Fruit fly (Drosophila melanogaster) whole organism, embryonic: ENCODE data around the gene CG16779.

ENCODE experiments used
- Awh ChIP-seq: fragments of 200-800 bp; sonication (Bioruptor generic); IDR thresholded peaks from 2 replicates; pipeline ENCODE4, ENCODE4 v1.3.6; 2022; ENCODE audit warnings: missing biosample characterization, missing genetic modification characterization
- Blimp-1 ChIP-seq: fragments of 200-800 bp; sonication (Bioruptor generic); optimal IDR thresholded peaks from 3 replicates; lab custom pipeline; 2018; ENCODE audit warnings: missing biosample characterization, missing genetic modification characterization, mild to moderate bottlenecking, moderate library complexity, missing genetic modification reagents
- BtbVII ChIP-seq: fragments of 200-800 bp; sonication (Bioruptor generic); optimal IDR thresholded peaks from 3 replicates; lab custom pipeline; 2017; ENCODE audit warnings: missing biosample characterization, mild to moderate bottlenecking, missing genetic modification characterization
- Bteb2 ChIP-seq: fragments of 200-800 bp; sonication (Bioruptor generic); optimal IDR thresholded peaks from 2 replicates; lab custom pipeline; 2016; ENCODE audit warnings: missing biosample characterization, missing genetic modification characterization
- CG11398 ChIP-seq: fragments of 200-800 bp; sonication (Bioruptor generic); optimal IDR thresholded peaks from 2 replicates; lab custom pipeline; 2016; ENCODE audit warnings: missing biosample characterization, missing genetic modification characterization
- CG11560 ChIP-seq: fragments of 200-800 bp; sonication (Bioruptor generic); IDR thresholded peaks from 3 replicates; pipeline ENCODE4 v1.3.6; 2022; ENCODE audit warnings: missing biosample characterization, missing genetic modification characterization
- CG13123 ChIP-seq: fragments of 200-800 bp; sonication (Bioruptor generic); optimal IDR thresholded peaks from 2 replicates; lab custom pipeline; 2016; ENCODE audit warnings: missing biosample characterization, missing genetic modification characterization
- CG13296 ChIP-seq: fragments of 200-800 bp; sonication (Bioruptor generic); optimal IDR thresholded peaks from 3 replicates; lab custom pipeline; 2018; ENCODE audit warnings: missing biosample characterization, mild to moderate bottlenecking, missing genetic modification characterization
- CG14860 ChIP-seq: fragments of 200-800 bp; sonication (Bioruptor generic); IDR thresholded peaks from 3 replicates; pipeline ENCODE4 v1.3.6; 2022; ENCODE audit warnings: missing biosample characterization, missing genetic modification characterization; ENCODE audit not compliant: partially characterized antibody
- CG15514 ChIP-seq: fragments of 200-800 bp; sonication (Bioruptor generic); optimal IDR thresholded peaks from 3 replicates; lab custom pipeline; 2017; ENCODE audit warnings: missing biosample characterization, missing genetic modification characterization, mild to moderate bottlenecking, moderate library complexity, missing genetic modification reagents
- CG18476 ChIP-seq: fragments of 200-800 bp; sonication (Bioruptor generic); optimal IDR thresholded peaks from 2 replicates; lab custom pipeline; 2016; ENCODE audit warnings: missing biosample characterization, mild to moderate bottlenecking, missing genetic modification characterization
- CG2202 ChIP-seq: fragments of 200-800 bp; sonication (Bioruptor generic); optimal IDR thresholded peaks from 2 replicates; lab custom pipeline; 2018; ENCODE audit warnings: missing biosample characterization, mild to moderate bottlenecking, missing genetic modification characterization
- CG2875 ChIP-seq: fragments of 200-800 bp; sonication (Bioruptor generic); optimal IDR thresholded peaks from 2 replicates; lab custom pipeline; 2017; ENCODE audit warnings: missing biosample characterization, mild to moderate bottlenecking, missing genetic modification characterization, missing genetic modification reagents
- CG3838 ChIP-seq: fragments of 200-800 bp; sonication (Bioruptor generic); optimal IDR thresholded peaks from 3 replicates; lab custom pipeline; 2016; ENCODE audit warnings: missing biosample characterization, missing genetic modification characterization
- CG4282 ChIP-seq: fragments of 200-800 bp; sonication (Bioruptor generic); optimal IDR thresholded peaks from 2 replicates; lab custom pipeline; 2016; ENCODE audit warnings: missing biosample characterization, missing genetic modification characterization
- CG6689 ChIP-seq: fragments of 200-800 bp; sonication (Bioruptor generic); IDR thresholded peaks from 2 replicates; pipeline ENCODE4 v1.3.6; 2022; ENCODE audit warnings: missing biosample characterization, missing genetic modification characterization
- CG7928 ChIP-seq: fragments of 200-800 bp; sonication (Bioruptor generic); optimal IDR thresholded peaks from 2 replicates; lab custom pipeline; 2017; ENCODE audit warnings: missing biosample characterization, mild to moderate bottlenecking, missing genetic modification characterization
- CG8281 ChIP-seq: fragments of 200-800 bp; sonication (Bioruptor generic); optimal IDR thresholded peaks from 2 replicates; lab custom pipeline; 2018; ENCODE audit warnings: missing biosample characterization, mild to moderate bottlenecking, missing genetic modification characterization, moderate library complexity
- CG8944 ChIP-seq: fragments of 200-800 bp; sonication (Bioruptor generic); optimal IDR thresholded peaks from 3 replicates; lab custom pipeline; 2016; ENCODE audit warnings: missing biosample characterization, missing genetic modification characterization
- CHES-1-like ChIP-seq: fragments of 200-800 bp; sonication (Bioruptor generic); optimal IDR thresholded peaks from 2 replicates; lab custom pipeline; 2016; ENCODE audit warnings: missing biosample characterization, missing genetic modification characterization
- Dek ChIP-seq: fragments of 200-800 bp; sonication (Bioruptor generic); optimal IDR thresholded peaks from 3 replicates; lab custom pipeline; 2019; ENCODE audit warnings: missing biosample characterization, mild to moderate bottlenecking, missing genetic modification characterization, moderate library complexity
- Dp ChIP-seq: fragments of 200-800 bp; sonication (Bioruptor generic); optimal IDR thresholded peaks from 2 replicates; lab custom pipeline; 2018; ENCODE audit warnings: missing biosample characterization, mild to moderate bottlenecking, missing genetic modification characterization, moderate library complexity
- Elba2 ChIP-seq: fragments of 200-800 bp; sonication (Bioruptor generic); optimal IDR thresholded peaks from 3 replicates; lab custom pipeline; 2016; ENCODE audit warnings: missing biosample characterization, missing genetic modification characterization
- HLH4C ChIP-seq: fragments of 200-800 bp; sonication (Bioruptor generic); IDR thresholded peaks from 3 replicates; pipeline ENCODE4 v1.3.6; 2022; ENCODE audit warnings: missing biosample characterization, missing genetic modification characterization; ENCODE audit not compliant: partially characterized antibody
- Lpt ChIP-seq: fragments of >200 bp; optimal IDR thresholded peaks from 2 replicates; lab custom pipeline; 2018; ENCODE audit warnings: missing biosample characterization, missing genetic modification characterization
- Mrtf ChIP-seq: fragments of 200-800 bp; sonication (Bioruptor generic); IDR thresholded peaks from 3 replicates; pipeline ENCODE4 v1.3.6; 2022; ENCODE audit warnings: missing biosample characterization, missing genetic modification characterization
- Rx ChIP-seq: fragments of 200-800 bp; sonication (Bioruptor generic); IDR thresholded peaks from 2 replicates; pipeline ENCODE4 v1.3.6; 2022; ENCODE audit warnings: missing biosample characterization, missing genetic modification characterization
- Sry-β ChIP-seq: fragments of 200-800 bp; sonication (Bioruptor generic); optimal IDR thresholded peaks from 2 replicates; lab custom pipeline; 2018; ENCODE audit warnings: missing biosample characterization, mild to moderate bottlenecking, missing genetic modification characterization, moderate library complexity
- az2 ChIP-seq: fragments of 200-800 bp; sonication (Bioruptor generic); optimal IDR thresholded peaks from 3 replicates; lab custom pipeline; 2016; ENCODE audit warnings: missing biosample characterization, missing genetic modification characterization
- dmrt11E ChIP-seq: fragments of 200-800 bp; sonication (Bioruptor generic); optimal IDR thresholded peaks from 3 replicates; lab custom pipeline; 2018; ENCODE audit warnings: missing biosample characterization, mild to moderate bottlenecking, missing genetic modification characterization, moderate library complexity
- eve ChIP-seq, 2 experiments: fragments of >200 bp; optimal IDR thresholded peaks; 2 replicates each; lab custom pipeline; 2017; ENCODE audit warnings: missing biosample characterization in 2 of 2, missing genetic modification characterization in 2 of 2
- exex ChIP-seq: fragments of 200-800 bp; sonication (Bioruptor generic); optimal IDR thresholded peaks from 4 replicates; lab custom pipeline; 2018; ENCODE audit warnings: missing biosample characterization, mild to moderate bottlenecking, missing genetic modification characterization, moderate library complexity
- fd64A ChIP-seq: fragments of 200-800 bp; sonication (Bioruptor generic); optimal IDR thresholded peaks from 3 replicates; lab custom pipeline; 2018; ENCODE audit warnings: missing biosample characterization, mild to moderate bottlenecking, missing genetic modification characterization
- gsb-n ChIP-seq: fragments of 200-800 bp; sonication (Bioruptor generic); optimal IDR thresholded peaks from 3 replicates; lab custom pipeline; 2018; ENCODE audit warnings: missing biosample characterization, mild to moderate bottlenecking, missing genetic modification characterization
- hkb ChIP-seq, 2 experiments: fragments of 200-800 bp in 1 of 2; fragments of >200 bp in 1 of 2; sonication (Bioruptor generic) in 1 of 2; IDR thresholded peaks in 1 of 2; optimal IDR thresholded peaks in 1 of 2; 2 replicates each; pipeline versions ENCODE4 v1.3.6 to Lab custom; 2017 to 2022; ENCODE audit warnings: missing biosample characterization in 1 of 2, missing genetic modification characterization in 1 of 2
- lmd ChIP-seq: fragments of 200-800 bp; sonication (Bioruptor generic); IDR thresholded peaks from 2 replicates; pipeline ENCODE4 v1.3.6; 2022; ENCODE audit warnings: missing biosample characterization, missing genetic modification characterization
- lola ChIP-seq, 3 experiments: fragments of >200 bp in 2 of 3; fragments of 200-800 bp in 1 of 3; sonication (Bioruptor generic) in 1 of 3; optimal IDR thresholded peaks; 2 replicates each; lab custom pipeline; 2017 to 2019; ENCODE audit warnings: missing biosample characterization in 3 of 3, missing genetic modification characterization in 3 of 3, mild to moderate bottlenecking in 1 of 3, moderate library complexity in 1 of 3
- pho ChIP-seq: fragments of 200-800 bp; sonication (Bioruptor generic); optimal IDR thresholded peaks from 2 replicates; lab custom pipeline; 2016; ENCODE audit warnings: missing biosample characterization, missing genetic modification characterization
- phol ChIP-seq: fragments of 200-800 bp; sonication (Bioruptor generic); optimal IDR thresholded peaks from 3 replicates; lab custom pipeline; 2018; ENCODE audit warnings: missing biosample characterization, mild to moderate bottlenecking, missing genetic modification characterization, moderate library complexity
- prd ChIP-seq, 3 experiments: fragments of >200 bp in 2 of 3; fragments of 200-800 bp in 1 of 3; sonication (Bioruptor generic) in 1 of 3; optimal IDR thresholded peaks in 2 of 3; IDR thresholded peaks in 1 of 3; 2 replicates in 2 of 3; 3 replicates in 1 of 3; pipeline versions ENCODE4 v1.3.6 to Lab custom; 2017 to 2022; ENCODE audit warnings: missing biosample characterization in 1 of 3, missing genetic modification characterization in 1 of 3
- salm ChIP-seq: fragments of 200-800 bp; sonication (Bioruptor generic); optimal IDR thresholded peaks from 2 replicates; lab custom pipeline; 2018; ENCODE audit warnings: missing biosample characterization, mild to moderate bottlenecking, missing genetic modification characterization
- sc ChIP-seq, 3 experiments: fragments of >200 bp in 2 of 3; fragments of 200-800 bp in 1 of 3; sonication (Bioruptor generic) in 1 of 3; optimal IDR thresholded peaks; 2 replicates in 2 of 3; 3 replicates in 1 of 3; lab custom pipeline; 2017; ENCODE audit warnings: mild to moderate bottlenecking in 1 of 3, missing biosample characterization in 1 of 3, missing genetic modification characterization in 1 of 3, missing genetic modification reagents in 1 of 3
- sqz ChIP-seq: fragments of 200-800 bp; sonication (Bioruptor generic); optimal IDR thresholded peaks from 3 replicates; lab custom pipeline; 2018; ENCODE audit warnings: missing biosample characterization, mild to moderate bottlenecking, missing genetic modification characterization
- tio ChIP-seq: fragments of 200-800 bp; sonication (Bioruptor generic); optimal IDR thresholded peaks from 2 replicates; lab custom pipeline; 2017; ENCODE audit warnings: missing biosample characterization, missing genetic modification characterization, inconsistent platforms
- vvl ChIP-seq: fragments of 200-800 bp; sonication (Bioruptor generic); IDR thresholded peaks from 2 replicates; pipeline ENCODE4 v1.3.6; 2022; ENCODE audit warnings: missing biosample characterization, missing genetic modification characterization
- wor ChIP-seq: fragments of 200-800 bp; sonication (Bioruptor generic); IDR thresholded peaks from 2 replicates; pipeline ENCODE4 v1.3.6; 2022; ENCODE audit warnings: missing biosample characterization, missing genetic modification characterization

CG16779 gene

DNA sequence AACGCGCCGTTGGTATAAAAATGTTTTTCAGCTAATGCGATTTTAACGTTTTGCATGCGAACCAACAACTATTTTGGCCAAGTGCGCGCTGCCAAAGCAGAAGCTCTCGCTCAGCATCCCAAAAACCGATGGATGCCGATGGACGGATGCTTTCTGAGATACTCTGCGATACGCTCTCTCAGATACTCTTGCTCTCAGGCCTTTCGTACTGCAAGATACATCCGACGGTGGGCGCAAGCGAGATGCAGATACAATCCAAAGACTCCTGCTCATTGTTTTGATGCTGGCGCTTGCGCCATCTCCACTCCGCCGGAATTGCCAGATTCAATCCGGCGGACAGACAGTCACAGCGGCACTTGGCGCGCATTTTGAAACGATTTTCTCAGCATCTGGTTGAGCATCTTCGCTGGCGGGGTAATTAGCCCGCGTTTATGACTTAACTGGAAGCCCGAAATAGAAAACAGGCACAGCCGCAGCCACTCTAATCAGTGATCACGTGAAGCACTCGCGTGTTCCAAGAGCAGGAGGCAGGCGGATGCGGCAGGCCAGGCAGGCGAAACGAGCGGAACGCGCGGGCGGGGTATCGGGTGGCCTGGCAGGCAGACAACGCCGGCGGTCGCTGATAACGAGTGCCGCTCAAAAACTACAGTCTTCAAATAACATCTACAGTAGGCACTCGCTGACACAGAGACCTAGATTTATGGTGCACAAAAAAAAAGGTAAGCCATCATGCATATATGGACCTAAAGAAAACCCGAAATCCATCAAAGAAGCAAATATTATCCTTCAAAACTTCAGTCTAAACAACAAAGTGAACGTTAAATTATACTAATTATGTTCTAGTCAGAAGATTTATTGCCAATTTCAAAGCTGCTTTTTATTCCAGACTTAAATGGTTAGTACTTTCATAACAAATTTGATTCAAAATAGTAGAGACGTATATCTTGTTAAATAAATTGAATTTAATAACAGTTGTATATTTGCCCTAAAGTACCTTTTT is at the start of gene CG16779:
Gene CG16779, minus strand, starts transcription at position 51 of the 1,000 bp plus-strand sequence.
- TF ChIP-seq CG15514 (GFP tag; lab: Kevin White, UChicago) (peak; percentile 13), Blimp-1 (GFP tag; lab: Kevin White, UChicago) (peak; percentile 30), vvl (GFP tag; lab: Robert Waterston, UW) (no peak), az2 (peak; percentile 59), prd (optimal IDR thresholded peaks at IDR 0.05; lab: Kevin White, UChicago) (no peak), prd (GFP tag; IDR thresholded peaks at IDR 0.05; lab: Robert Waterston, UW) (peak; percentile 19; the same call in 1 of the 3 replicates), CG2202 (no peak), pho (GFP tag; lab: Kevin White, UChicago) (no peak), CG11560 (tag; lab: Robert Waterston, UW) (no peak), salm (tag; lab: Kevin White, UChicago) (no peak), CG7928 (no peak), tio (GFP tag; lab: Kevin White, UChicago) (peak; percentile 50), CG3838 (GFP tag; lab: Kevin White, UChicago) (no peak), CG14860 (no peak), sqz (GFP tag; lab: Kevin White, UChicago) (no peak), CG6689 (GFP tag; lab: Robert Waterston, UW) (0 out of 2 replicates have a peak, but pooled peaks have one; percentile 25), CHES-1-like (GFP tag; lab: Kevin White, UChicago) (no peak), CG4282 (GFP tag; lab: Kevin White, UChicago) (no peak), BtbVII (GFP tag; lab: Kevin White, UChicago) (no peak), CG11398 (GFP tag; lab: Kevin White, UChicago) (no peak), Dek (tag; lab: Kevin White, UChicago) (no peak), sc (optimal IDR thresholded peaks at IDR 0.05; lab: Kevin White, UChicago) (no peak), sc (GFP tag; optimal IDR thresholded peaks at IDR 0.05; lab: Kevin White, UChicago) (no peak), exex (tag; lab: Kevin White, UChicago) (no peak), CG8944 (GFP tag; lab: Kevin White, UChicago) (no peak), Lpt (no peak), lmd (peak; percentile 33; the same call in 1 of the 2 replicates), CG13296 (GFP tag; lab: Kevin White, UChicago) (peak; percentile 2), CG8281 (tag; lab: Kevin White, UChicago) (no peak), lola (GFP tag; optimal IDR thresholded peaks at IDR 0.05; lab: Kevin White, UChicago) (peak in 1 of 3 experiments; percentile 65), CG2875 (GFP tag; lab: Kevin White, UChicago) (no peak), Mrtf (GFP tag; lab: Robert Waterston, UW) (no peak), phol (peak; percentile 61), Elba2 (GFP tag; lab: Kevin White, UChicago) (no peak), Awh (GFP tag; lab: Robert Waterston, UW) (no peak), hkb (optimal IDR thresholded peaks at IDR 0.05; lab: Kevin White, UChicago) (no peak), hkb (GFP tag; IDR thresholded peaks at IDR 0.05; lab: Robert Waterston, UW) (no peak), fd64A (GFP tag; lab: Kevin White, UChicago) (no peak), dmrt11E (tag; lab: Kevin White, UChicago) (peak; percentile 51), Bteb2 (peak; percentile 15), CG18476 (GFP tag; lab: Kevin White, UChicago) (peak; percentile 4), HLH4C (GFP tag; lab: Robert Waterston, UW) (no peak), gsb-n (tag; lab: Kevin White, UChicago) (no peak), wor (no peak), Rx (no peak), eve (GFP tag; optimal IDR thresholded peaks at IDR 0.05; lab: Kevin White, UChicago) (no peak), Sry-β (no peak), Dp (GFP tag; lab: Kevin White, UChicago) (peak; percentile 89), CG13123 (no peak)
